Fruit fly (Drosophila melanogaster) whole organism, pupa: ENCODE results near the gene CrebB.
A peak's percentile ranks its signal among the peaks of the same experiment; 100 is the strongest.

Experiments used
- CG10348 ChIP-seq: fragments of 200-800 bp; sonication (Bioruptor generic); IDR thresholded peaks from 2 replicates; pipeline ENCODE4 v1.3.6; 2022; ENCODE audit warnings: missing biosample characterization, missing genetic modification characterization
- CG12605 ChIP-seq: fragments of 200-800 bp; sonication (Bioruptor generic); IDR thresholded peaks from 2 replicates; pipeline ENCODE4 v1.3.6; 2022; ENCODE audit warnings: missing biosample characterization, missing genetic modification characterization
- CG13204 ChIP-seq: fragments of 200-800 bp; sonication (Bioruptor generic); optimal IDR thresholded peaks from 2 replicates; lab custom pipeline; 2018; ENCODE audit warnings: missing biosample characterization, mild to moderate bottlenecking, missing genetic modification characterization, moderate library complexity
- CG14655 ChIP-seq: fragments of 200-800 bp; sonication (Bioruptor generic); optimal IDR thresholded peaks from 3 replicates; lab custom pipeline; 2017; ENCODE audit warnings: mild to moderate bottlenecking, missing biosample characterization, missing genetic modification reagents, missing genetic modification characterization
- CG15710 ChIP-seq: fragments of 200-800 bp; sonication (Bioruptor generic); optimal IDR thresholded peaks from 2 replicates; lab custom pipeline; 2018; ENCODE audit warnings: missing biosample characterization, mild to moderate bottlenecking, missing genetic modification characterization, moderate library complexity
- CG17806 ChIP-seq: fragments of 200-800 bp; sonication (Bioruptor generic); optimal IDR thresholded peaks from 2 replicates; lab custom pipeline; 2018; ENCODE audit warnings: missing biosample characterization, mild to moderate bottlenecking, missing genetic modification characterization, moderate library complexity
- CG32121 ChIP-seq: fragments of 200-800 bp; sonication (Bioruptor generic); IDR thresholded peaks from 2 replicates; pipeline ENCODE4 v1.3.6; 2022; ENCODE audit warnings: missing biosample characterization, missing genetic modification characterization
- CG34367 ChIP-seq: fragments of 200-800 bp; sonication (Bioruptor generic); optimal IDR thresholded peaks from 2 replicates; lab custom pipeline; 2018; ENCODE audit warnings: missing biosample characterization, mild to moderate bottlenecking, missing genetic modification characterization
- CG4496 ChIP-seq: fragments of 200-800 bp; sonication (Bioruptor generic); IDR thresholded peaks from 3 replicates; pipeline ENCODE4 v1.3.6; 2022; ENCODE audit warnings: missing biosample characterization, missing genetic modification characterization
- CG8159 ChIP-seq: fragments of 200-800 bp; sonication (Bioruptor generic); optimal IDR thresholded peaks from 3 replicates; lab custom pipeline; 2018; ENCODE audit warnings: missing biosample characterization, mild to moderate bottlenecking, missing genetic modification characterization, moderate library complexity
- CG8301 ChIP-seq: fragments of 200-800 bp; sonication (Bioruptor generic); optimal IDR thresholded peaks from 2 replicates; lab custom pipeline; 2018; ENCODE audit warnings: missing biosample characterization, mild to moderate bottlenecking, missing genetic modification characterization
- CG9948 ChIP-seq: fragments of 200-800 bp; sonication (Bioruptor generic); optimal IDR thresholded peaks from 2 replicates; lab custom pipeline; 2018; ENCODE audit warnings: missing biosample characterization, mild to moderate bottlenecking, missing genetic modification characterization, moderate library complexity
- D1 ChIP-seq: fragments of 200-800 bp; sonication (Bioruptor generic); optimal IDR thresholded peaks from 2 replicates; lab custom pipeline; 2018; ENCODE audit warnings: missing biosample characterization, mild to moderate bottlenecking, missing genetic modification characterization, moderate library complexity
- EcR ChIP-seq: fragments of 200-800 bp; sonication (Bioruptor generic); optimal IDR thresholded peaks from 3 replicates; lab custom pipeline; 2019; ENCODE audit warnings: missing biosample characterization, missing genetic modification characterization, mild to moderate bottlenecking, moderate library complexity, missing genetic modification reagents
- Ets98B ChIP-seq: fragments of 200-800 bp; sonication (Bioruptor generic); IDR thresholded peaks from 2 replicates; pipeline ENCODE4 v1.3.6; 2022; ENCODE audit warnings: missing biosample characterization, missing genetic modification characterization
- Pif1A ChIP-seq: fragments of 200-800 bp; sonication (Bioruptor generic); optimal IDR thresholded peaks from 3 replicates; lab custom pipeline; 2016; ENCODE audit warnings: missing biosample characterization, missing genetic modification characterization
- Pif1B ChIP-seq: fragments of 200-800 bp; sonication (Bioruptor generic); optimal IDR thresholded peaks from 3 replicates; lab custom pipeline; 2016; ENCODE audit warnings: missing biosample characterization, missing genetic modification characterization
- Snoo ChIP-seq: fragments of 200-800 bp; sonication (Bioruptor generic); optimal IDR thresholded peaks from 3 replicates; lab custom pipeline; 2017; ENCODE audit warnings: missing biosample characterization, mild to moderate bottlenecking, missing genetic modification characterization, inconsistent platforms
- fd96Ca ChIP-seq: fragments of 200-800 bp; sonication (Bioruptor generic); IDR thresholded peaks from 3 replicates; pipeline ENCODE4 v1.3.6; 2022; ENCODE audit warnings: missing biosample characterization, missing genetic modification characterization
- gl ChIP-seq: fragments of 200-800 bp; sonication (Bioruptor generic); optimal IDR thresholded peaks from 2 replicates; lab custom pipeline; 2018; ENCODE audit warnings: missing biosample characterization, mild to moderate bottlenecking, missing genetic modification characterization
- rn ChIP-seq: fragments of 200-800 bp; sonication (Bioruptor generic); IDR thresholded peaks from 2 replicates; pipeline ENCODE4 v1.3.6; 2022; ENCODE audit warnings: missing biosample characterization, missing genetic modification characterization

The CrebB gene

DNA sequence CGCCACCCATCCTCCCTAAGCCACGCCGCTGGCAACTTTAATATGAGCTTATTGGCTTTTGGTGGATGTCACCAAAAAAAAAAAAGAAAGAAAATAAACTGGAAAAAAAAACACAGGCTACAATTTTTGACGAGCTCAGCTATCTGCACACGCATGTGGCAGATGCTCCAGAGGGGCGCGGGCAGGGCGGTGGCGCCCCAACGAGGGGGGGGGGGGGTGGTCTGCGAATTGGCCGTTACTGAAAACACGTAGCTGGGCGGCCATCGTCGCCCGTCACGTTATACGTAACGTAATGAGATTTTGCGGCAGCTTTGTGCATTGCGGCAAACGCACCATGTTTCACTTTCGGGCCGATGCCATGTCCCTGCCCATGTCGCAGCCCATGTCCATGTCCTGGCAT is 15.5 kb upstream of the CrebB start:
- TF ChIP-seq CG9948 (no peak), Pif1A (GFP tag; lab: Kevin White, UChicago) (no peak), Ets98B (GFP tag; lab: Robert Waterston, UW) (no peak), CG4496 (no peak), CG32121 (GFP tag; lab: Robert Waterston, UW) (no peak), CG8301 (tag; lab: Kevin White, UChicago) (no peak), gl (tag; lab: Kevin White, UChicago) (no peak)

DNA sequence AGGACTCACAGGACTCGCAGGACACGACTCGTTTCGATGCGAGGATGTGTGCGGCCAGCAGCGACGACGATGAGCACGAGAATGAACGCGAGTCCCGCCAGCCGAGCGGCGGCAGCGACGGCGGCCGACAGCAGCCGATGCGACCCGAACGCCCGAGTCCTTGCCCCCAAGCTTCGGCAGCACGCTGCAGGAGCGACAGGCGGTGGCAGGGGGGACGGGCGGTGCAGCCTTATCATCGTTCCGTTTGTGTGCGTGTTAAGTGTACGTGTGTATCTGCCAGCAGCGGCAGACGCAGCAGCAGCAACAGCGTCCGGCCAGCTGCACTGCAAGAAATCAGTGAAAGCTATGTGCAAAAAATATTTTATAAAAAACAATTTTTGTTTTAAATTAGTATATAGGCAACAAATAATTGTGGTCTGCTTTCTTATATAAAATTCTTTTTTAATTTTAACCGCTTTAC is 10.0 kb upstream of the CrebB start, which contains the start of gene kairos:
TSS of gene kairos (minus strand) at position 51 of the 460 bp plus-strand sequence.
- TF ChIP-seq CG15710 (tag; lab: Kevin White, UChicago) (no peak), CG13204 (peak; percentile 75), Pif1B (GFP tag; lab: Kevin White, UChicago) (no peak), CG4496 (peak; percentile 25; the same call in 1 of the 3 replicates)

DNA sequence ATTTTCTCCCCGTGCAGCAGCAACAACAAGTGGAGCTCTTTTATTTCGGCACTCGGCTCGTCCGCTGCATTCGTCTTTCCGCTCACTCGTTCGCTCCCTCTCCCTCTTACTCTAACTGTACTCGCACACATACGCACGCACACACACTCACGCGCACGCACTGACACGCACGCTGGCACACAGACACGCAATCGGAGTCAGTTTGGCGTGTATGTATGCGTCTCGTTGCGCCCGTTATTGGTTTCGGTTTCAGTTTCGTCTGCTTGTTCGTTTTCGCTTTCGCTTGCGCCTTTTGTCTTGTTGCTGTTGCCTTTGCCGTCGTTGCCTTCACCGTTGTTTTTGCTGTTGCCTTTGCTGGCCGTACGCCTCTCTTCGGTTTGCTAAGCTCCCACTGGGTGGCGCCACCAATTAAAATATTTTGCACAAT is 8.4 kb upstream of the CrebB start:
- 0 out of 3 replicates have a peak, but pooled peaks have one; percentile 18 for TF ChIP-seq fd96Ca (GFP tag; lab: Robert Waterston, UW)
- TF ChIP-seq Ets98B (GFP tag; lab: Robert Waterston, UW): no peak
- no peak for TF ChIP-seq rn
- TF ChIP-seq CG4496: peak; percentile 52; the same call in 1 of the 3 replicates
- TF ChIP-seq CG17806 (tag; lab: Kevin White, UChicago): no peak
- no peak for TF ChIP-seq CG9948
- no peak for TF ChIP-seq gl (tag; lab: Kevin White, UChicago)
- TF ChIP-seq CG34367 (tag; lab: Kevin White, UChicago): no peak
- TF ChIP-seq CG13204: peak; percentile 73
- peak; percentile 27 for TF ChIP-seq CG14655 (GFP tag; lab: Kevin White, UChicago)
- no peak for TF ChIP-seq EcR (GFP tag; lab: Kevin White, UChicago)
- TF ChIP-seq Snoo (tag; lab: Kevin White, UChicago): peak; percentile 43

DNA sequence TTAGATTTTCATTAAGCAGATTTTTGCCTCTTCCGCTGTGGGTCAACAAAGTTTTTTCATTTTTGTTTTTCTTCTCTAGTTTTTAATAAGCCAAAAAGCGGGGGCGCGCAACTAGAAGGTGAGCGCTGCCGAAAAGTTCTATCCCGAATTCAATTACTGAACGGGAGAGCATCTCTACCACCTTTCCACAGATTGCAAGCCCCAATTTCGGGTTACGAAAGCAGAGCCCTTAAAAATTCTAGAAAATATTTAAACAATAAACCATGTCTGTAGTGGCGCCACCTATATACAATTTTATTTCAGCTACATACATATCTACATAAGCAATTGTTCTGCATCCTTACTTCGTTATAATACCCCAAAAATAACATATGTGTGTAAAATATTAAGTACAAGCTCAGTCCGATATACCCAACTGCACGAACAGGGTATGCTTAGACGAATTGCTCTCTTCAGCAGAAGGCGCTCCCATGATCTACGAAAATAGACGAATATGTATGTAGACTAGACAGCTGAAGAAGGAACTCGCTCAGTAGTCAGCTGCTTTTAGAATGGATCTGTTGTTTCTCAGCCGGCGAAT is 7.7 kb upstream of the CrebB start, which contains the start of gene CG6106:
TSS of gene CG6106 (plus strand) at position 530 of the 580 bp plus-strand sequence.
- TF ChIP-seq CG34367 (tag; lab: Kevin White, UChicago) (no peak), D1 (no peak), gl (tag; lab: Kevin White, UChicago) (no peak), Ets98B (GFP tag; lab: Robert Waterston, UW) (no peak), CG9948 (no peak), CG4496 (no peak), Pif1B (GFP tag; lab: Kevin White, UChicago) (no peak), CG8301 (tag; lab: Kevin White, UChicago) (no peak), CG17806 (tag; lab: Kevin White, UChicago) (no peak), CG8159 (tag; lab: Kevin White, UChicago) (no peak), CG10348 (GFP tag; lab: Robert Waterston, UW) (no peak), Snoo (tag; lab: Kevin White, UChicago) (no peak), Pif1A (GFP tag; lab: Kevin White, UChicago) (no peak), CG12605 (GFP tag; lab: Robert Waterston, UW) (no peak), CG13204 (no peak), rn (no peak), CG32121 (GFP tag; lab: Robert Waterston, UW) (no peak), CG15710 (tag; lab: Kevin White, UChicago) (no peak)

DNA sequence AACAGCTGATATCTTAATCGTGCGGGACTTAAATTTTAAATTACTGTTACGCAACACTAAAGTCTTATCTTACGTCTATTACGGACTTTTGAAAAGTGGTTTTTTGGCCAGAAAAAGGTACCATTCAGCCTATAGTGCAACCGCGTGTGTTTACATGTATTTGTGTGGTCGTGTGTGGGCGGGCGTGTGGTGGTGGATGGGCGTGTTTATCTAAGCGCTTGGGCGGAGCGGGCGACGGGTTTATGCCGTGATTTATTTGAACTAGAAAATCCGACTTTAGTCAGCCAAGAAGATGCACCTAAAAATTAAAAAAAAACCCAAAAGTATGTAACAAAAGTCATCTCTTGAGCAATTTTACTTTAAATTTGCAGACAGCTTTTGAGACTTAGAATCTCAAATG is 2.7 kb upstream of the CrebB start:
- TF ChIP-seq CG17806 (tag; lab: Kevin White, UChicago) (no peak), CG14655 (GFP tag; lab: Kevin White, UChicago) (no peak), fd96Ca (GFP tag; lab: Robert Waterston, UW) (no peak), CG32121 (GFP tag; lab: Robert Waterston, UW) (no peak), Pif1B (GFP tag; lab: Kevin White, UChicago) (no peak)

DNA sequence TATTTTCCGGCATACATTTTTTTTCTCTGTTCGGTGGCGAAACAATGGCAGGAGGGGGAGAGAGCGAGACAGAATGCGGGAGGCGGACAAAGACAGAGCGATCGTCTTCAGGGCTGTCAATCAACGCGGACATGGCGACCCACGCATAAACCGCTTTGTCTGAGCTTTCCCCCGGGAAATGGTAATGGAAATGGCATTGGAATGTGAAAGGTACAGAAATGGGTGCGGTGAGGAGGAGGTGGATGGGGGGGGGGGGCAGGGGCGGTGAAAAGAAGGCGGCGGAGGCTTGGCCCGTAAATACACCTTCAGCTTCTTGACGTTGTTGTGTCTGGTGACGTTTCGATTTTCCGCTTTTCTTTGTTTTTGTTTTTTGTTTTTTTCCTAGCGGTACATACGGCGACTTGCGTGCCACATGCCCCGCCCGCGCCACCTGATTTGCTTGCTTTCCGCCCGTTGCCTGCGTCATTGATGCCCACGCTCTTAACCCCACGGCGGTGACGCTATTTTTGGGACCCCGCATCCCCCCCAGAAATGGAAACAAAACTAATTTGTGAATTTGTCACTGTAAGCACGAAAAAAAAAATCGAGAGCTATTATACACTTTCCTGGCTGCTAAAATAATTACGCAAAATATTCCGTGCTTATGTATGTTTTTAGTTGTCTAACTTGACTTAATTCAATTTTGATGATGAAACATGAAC is 2.0 kb upstream of the CrebB start:
- TF ChIP-seq D1: no peak
- TF ChIP-seq Ets98B (GFP tag; lab: Robert Waterston, UW): no peak
- TF ChIP-seq CG34367 (tag; lab: Kevin White, UChicago): no peak
- no peak for TF ChIP-seq EcR (GFP tag; lab: Kevin White, UChicago)
- TF ChIP-seq CG10348 (GFP tag; lab: Robert Waterston, UW): no peak
- no peak for TF ChIP-seq CG4496
- no peak for TF ChIP-seq CG17806 (tag; lab: Kevin White, UChicago)
- TF ChIP-seq CG13204: no peak
- TF ChIP-seq CG32121 (GFP tag; lab: Robert Waterston, UW): no peak
- TF ChIP-seq CG8159 (tag; lab: Kevin White, UChicago): no peak
- TF ChIP-seq Pif1B (GFP tag; lab: Kevin White, UChicago): no peak
- no peak for TF ChIP-seq fd96Ca (GFP tag; lab: Robert Waterston, UW)
- TF ChIP-seq CG15710 (tag; lab: Kevin White, UChicago): no peak
- no peak for TF ChIP-seq CG8301 (tag; lab: Kevin White, UChicago)
- no peak for TF ChIP-seq Snoo (tag; lab: Kevin White, UChicago)
- TF ChIP-seq CG9948: no peak
- no peak for TF ChIP-seq gl (tag; lab: Kevin White, UChicago)
